Fruit fly (Drosophila melanogaster): ENCODE data around the gene CG43610.

DNA sequence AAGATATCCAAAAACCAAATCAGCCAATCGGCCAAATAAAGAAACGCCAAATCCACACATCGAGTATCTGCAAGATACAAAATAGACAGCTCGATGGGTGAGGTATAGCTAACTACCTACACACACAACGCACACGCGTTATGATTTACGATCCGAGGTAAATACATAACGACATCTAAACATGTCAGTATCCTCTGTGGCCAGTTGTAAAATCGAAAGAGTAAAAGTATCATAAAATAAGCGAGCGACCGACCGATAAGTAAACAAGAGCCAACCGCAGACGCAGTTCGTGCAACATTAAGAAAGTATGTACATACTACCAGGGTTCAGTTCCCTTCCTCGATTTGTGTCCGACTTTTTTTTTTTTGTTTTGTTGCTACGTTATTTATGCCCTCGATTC lies 27.3 kb downstream of the CG43610 start:
- TF ChIP-seq CG8478 (optimal IDR thresholded peaks at IDR 0.05), result no peak
- TF ChIP-seq pan (optimal IDR thresholded peaks at IDR 0.05), result no peak
- TF ChIP-seq psq (optimal IDR thresholded peaks at IDR 0.05), result no peak
- no peak for TF ChIP-seq EcR (GFP tag; optimal IDR thresholded peaks at IDR 0.05)
- no peak for TF ChIP-seq Dll (optimal IDR thresholded peaks at IDR 0.05)
- no peak for TF ChIP-seq usp (GFP tag; optimal IDR thresholded peaks at IDR 0.05)
